Fruit fly (Drosophila melanogaster) whole organism, embryonic: ENCODE results near the gene Neurochondrin.

Experiments used
- BEAF-32 ChIP-seq: fragments of 200-800 bp; sonication (Bioruptor generic); optimal IDR thresholded peaks from 3 replicates; lab custom pipeline; 2017; ENCODE audit warnings: missing biosample characterization, missing genetic modification characterization, mild to moderate bottlenecking, moderate library complexity, missing genetic modification reagents
- Bdp1 ChIP-seq: fragments of 200-800 bp; sonication (Bioruptor generic); optimal IDR thresholded peaks from 3 replicates; lab custom pipeline; 2016; ENCODE audit warnings: missing biosample characterization, missing genetic modification characterization
- CG11093 ChIP-seq: fragments of 200-800 bp; sonication (Bioruptor generic); IDR thresholded peaks from 3 replicates; pipeline ENCODE4 v1.3.6; 2022; ENCODE audit warnings: missing biosample characterization, missing genetic modification characterization
- CG12071 ChIP-seq: fragments of 200-800 bp; sonication (Bioruptor generic); optimal IDR thresholded peaks from 3 replicates; lab custom pipeline; 2018; ENCODE audit warnings: missing biosample characterization, mild to moderate bottlenecking, missing genetic modification characterization
- CG12391 ChIP-seq: fragments of 200-800 bp; sonication (Bioruptor generic); optimal IDR thresholded peaks from 3 replicates; lab custom pipeline; 2018; ENCODE audit warnings: missing biosample characterization, mild to moderate bottlenecking, missing genetic modification characterization, moderate library complexity
- CG13775 ChIP-seq: fragments of 200-800 bp; sonication (Bioruptor generic); optimal IDR thresholded peaks from 3 replicates; lab custom pipeline; 2017; ENCODE audit warnings: missing biosample characterization, mild to moderate bottlenecking, missing genetic modification characterization
- CG14014 ChIP-seq: fragments of 200-800 bp; sonication (Bioruptor generic); IDR thresholded peaks from 2 replicates; pipeline ENCODE4 v1.3.6; 2022; ENCODE audit warnings: missing biosample characterization, missing genetic modification characterization
- CG1602 ChIP-seq: fragments of 200-800 bp; sonication (Bioruptor generic); optimal IDR thresholded peaks from 3 replicates; lab custom pipeline; 2016; ENCODE audit warnings: missing biosample characterization, missing genetic modification characterization
- CG1603 ChIP-seq: fragments of 200-800 bp; sonication (Bioruptor generic); optimal IDR thresholded peaks from 2 replicates; lab custom pipeline; 2019; ENCODE audit warnings: missing biosample characterization, mild to moderate bottlenecking, missing genetic modification characterization, moderate library complexity
- CG17328 ChIP-seq: fragments of 200-800 bp; sonication (Bioruptor generic); IDR thresholded peaks from 2 replicates; pipeline ENCODE4 v1.3.6; 2022; ENCODE audit warnings: missing biosample characterization, missing genetic modification characterization
- CG18262 ChIP-seq: fragments of 200-800 bp; optimal IDR thresholded peaks from 3 replicates; lab custom pipeline; 2019; ENCODE audit warnings: missing biosample characterization, mild to moderate bottlenecking, missing genetic modification characterization, moderate library complexity
- CG18599 ChIP-seq: fragments of 200-800 bp; sonication (Bioruptor generic); optimal IDR thresholded peaks from 3 replicates; lab custom pipeline; 2017; ENCODE audit warnings: missing biosample characterization, missing genetic modification characterization, mild to moderate bottlenecking, moderate library complexity, missing genetic modification reagents
- CG33557 ChIP-seq: fragments of 200-800 bp; sonication (Bioruptor generic); optimal IDR thresholded peaks from 2 replicates; lab custom pipeline; 2019; ENCODE audit warnings: missing biosample characterization, mild to moderate bottlenecking, missing genetic modification characterization, moderate library complexity
- CG4424 ChIP-seq: fragments of 200-800 bp; sonication (Bioruptor generic); optimal IDR thresholded peaks from 3 replicates; lab custom pipeline; 2016; ENCODE audit warnings: missing biosample characterization, missing genetic modification characterization
- CG6689 ChIP-seq: fragments of 200-800 bp; sonication (Bioruptor generic); IDR thresholded peaks from 2 replicates; pipeline ENCODE4 v1.3.6; 2022; ENCODE audit warnings: missing biosample characterization, missing genetic modification characterization
- CG7745 ChIP-seq: fragments of 200-800 bp; sonication (Bioruptor generic); optimal IDR thresholded peaks from 2 replicates; lab custom pipeline; 2018; ENCODE audit warnings: missing biosample characterization, mild to moderate bottlenecking, missing genetic modification characterization, moderate library complexity
- CG7928 ChIP-seq: fragments of 200-800 bp; sonication (Bioruptor generic); optimal IDR thresholded peaks from 2 replicates; lab custom pipeline; 2017; ENCODE audit warnings: missing biosample characterization, mild to moderate bottlenecking, missing genetic modification characterization
- CG8765 ChIP-seq: fragments of 200-800 bp; sonication (Bioruptor generic); IDR thresholded peaks from 2 replicates; pipeline ENCODE4 v1.3.6; 2022; ENCODE audit warnings: missing biosample characterization, missing genetic modification characterization
- CG9817 ChIP-seq: fragments of 200-800 bp; sonication (Bioruptor generic); optimal IDR thresholded peaks from 2 replicates; lab custom pipeline; 2018; ENCODE audit warnings: missing biosample characterization, mild to moderate bottlenecking, missing genetic modification characterization, moderate library complexity
- Dad ChIP-seq: fragments of 200-800 bp; sonication (Bioruptor generic); optimal IDR thresholded peaks from 3 replicates; lab custom pipeline; 2016; ENCODE audit warnings: missing biosample characterization, missing genetic modification characterization
- Dll ChIP-seq: fragments of 200-800 bp; sonication (Bioruptor generic); IDR thresholded peaks from 4 replicates; pipeline ENCODE4 v1.3.6; 2022; ENCODE audit warnings: missing biosample characterization, missing genetic modification characterization; ENCODE audit not compliant: partially characterized antibody
- Elba2 ChIP-seq: fragments of 200-800 bp; sonication (Bioruptor generic); optimal IDR thresholded peaks from 3 replicates; lab custom pipeline; 2016; ENCODE audit warnings: missing biosample characterization, missing genetic modification characterization
- HLH4C ChIP-seq: fragments of 200-800 bp; sonication (Bioruptor generic); IDR thresholded peaks from 3 replicates; pipeline ENCODE4 v1.3.6; 2022; ENCODE audit warnings: missing biosample characterization, missing genetic modification characterization; ENCODE audit not compliant: partially characterized antibody
- Max ChIP-seq: fragments of 200-800 bp; sonication (Bioruptor generic); optimal IDR thresholded peaks from 2 replicates; lab custom pipeline; 2016; ENCODE audit warnings: missing biosample characterization, mild to moderate bottlenecking, missing genetic modification characterization
- Mes4 ChIP-seq: fragments of 200-800 bp; sonication (Bioruptor generic); optimal IDR thresholded peaks from 2 replicates; lab custom pipeline; 2016; ENCODE audit warnings: missing biosample characterization, missing genetic modification characterization
- NC2β ChIP-seq: fragments of 200-800 bp; sonication (Bioruptor generic); optimal IDR thresholded peaks from 2 replicates; lab custom pipeline; 2016; ENCODE audit warnings: missing biosample characterization, missing genetic modification characterization
- Ptx1 ChIP-seq: fragments of 200-800 bp; sonication (Bioruptor generic); IDR thresholded peaks from 2 replicates; pipeline ENCODE4 v1.3.6; 2022; ENCODE audit warnings: missing biosample characterization, missing genetic modification characterization
- Sin3A ChIP-seq: fragments of >200 bp; optimal IDR thresholded peaks from 2 replicates; lab custom pipeline; 2018
- YL-1 ChIP-seq: fragments of 200-800 bp; sonication (Bioruptor generic); optimal IDR thresholded peaks from 3 replicates; lab custom pipeline; 2017; ENCODE audit warnings: missing biosample characterization, mild to moderate bottlenecking, missing genetic modification characterization
- abd-A ChIP-seq: fragments of 200-800 bp; sonication (Bioruptor generic); optimal IDR thresholded peaks from 3 replicates; lab custom pipeline; 2019; ENCODE audit warnings: missing biosample characterization, mild to moderate bottlenecking, missing genetic modification characterization, moderate library complexity
- caup ChIP-seq: fragments of 200-800 bp; sonication (Bioruptor generic); optimal IDR thresholded peaks from 3 replicates; lab custom pipeline; 2017; ENCODE audit warnings: missing biosample characterization, mild to moderate bottlenecking, missing genetic modification characterization, moderate library complexity; ENCODE audit not compliant: severe bottlenecking
- chif ChIP-seq, 2 experiments: fragments of 200-800 bp; sonication (Bioruptor generic); optimal IDR thresholded peaks; 3 replicates each; lab custom pipeline; 2016; ENCODE audit warnings: missing biosample characterization in 2 of 2, missing genetic modification characterization in 2 of 2
- chm ChIP-seq: fragments of 200-800 bp; sonication (Bioruptor generic); IDR thresholded peaks from 2 replicates; pipeline ENCODE4 v1.3.6; 2022; ENCODE audit warnings: missing biosample characterization, missing genetic modification characterization
- ci ChIP-seq: fragments of 200-800 bp; sonication (Bioruptor generic); IDR thresholded peaks from 3 replicates; pipeline ENCODE4 v1.3.6; 2022; ENCODE audit warnings: missing biosample characterization, missing genetic modification characterization
- emc ChIP-seq: fragments of 200-800 bp; sonication (Bioruptor generic); optimal IDR thresholded peaks from 2 replicates; lab custom pipeline; 2016; ENCODE audit warnings: missing biosample characterization, missing genetic modification characterization
- ewg ChIP-seq: fragments of 200-800 bp; sonication (Bioruptor generic); optimal IDR thresholded peaks from 3 replicates; lab custom pipeline; 2017; ENCODE audit warnings: mild to moderate bottlenecking, missing biosample characterization, missing genetic modification reagents, missing genetic modification characterization
- fd96Cb ChIP-seq: fragments of 200-800 bp; sonication (Bioruptor generic); optimal IDR thresholded peaks from 2 replicates; lab custom pipeline; 2018; ENCODE audit warnings: missing biosample characterization, mild to moderate bottlenecking, missing genetic modification characterization, moderate library complexity
- ftz-f1 ChIP-seq: fragments of 200-800 bp; sonication (Bioruptor generic); optimal IDR thresholded peaks from 2 replicates; lab custom pipeline; 2016; ENCODE audit warnings: missing biosample characterization, missing genetic modification characterization
- gcm2 ChIP-seq: fragments of 200-800 bp; sonication (Bioruptor generic); optimal IDR thresholded peaks from 2 replicates; lab custom pipeline; 2016; ENCODE audit warnings: missing biosample characterization, missing genetic modification characterization
- gt ChIP-seq: fragments of 200-800 bp; sonication (Bioruptor generic); IDR thresholded peaks from 2 replicates; pipeline ENCODE4 v1.3.6; 2022; ENCODE audit warnings: missing biosample characterization, missing genetic modification characterization
- insv ChIP-seq, 2 experiments: fragments of 200-800 bp; sonication (Bioruptor generic); optimal IDR thresholded peaks; 3 replicates each; lab custom pipeline; 2016 to 2018; ENCODE audit warnings: missing biosample characterization in 2 of 2, missing genetic modification characterization in 2 of 2
- jigr1 ChIP-seq: fragments of 200-800 bp; sonication (Bioruptor generic); IDR thresholded peaks from 3 replicates; pipeline ENCODE4 v1.3.6; 2022; ENCODE audit warnings: missing biosample characterization, missing genetic modification characterization
- pan ChIP-seq, 4 experiments: fragments of >200 bp in 3 of 4; fragments of 200-800 bp in 1 of 4; sonication (Bioruptor generic) in 1 of 4; optimal IDR thresholded peaks in 3 of 4; IDR thresholded peaks in 1 of 4; 2 replicates each; pipeline versions ENCODE4 v1.3.6 to Lab custom; 2017 to 2022; ENCODE audit warnings: missing biosample characterization in 2 of 4, missing genetic modification characterization in 2 of 4, mixed read lengths in 1 of 4
- prd ChIP-seq, 3 experiments: fragments of >200 bp in 2 of 3; fragments of 200-800 bp in 1 of 3; sonication (Bioruptor generic) in 1 of 3; optimal IDR thresholded peaks in 2 of 3; IDR thresholded peaks in 1 of 3; 2 replicates in 2 of 3; 3 replicates in 1 of 3; pipeline versions ENCODE4 v1.3.6 to Lab custom; 2017 to 2022; ENCODE audit warnings: missing biosample characterization in 1 of 3, missing genetic modification characterization in 1 of 3
- schlank ChIP-seq: fragments of 200-800 bp; sonication (Bioruptor generic); optimal IDR thresholded peaks from 2 replicates; lab custom pipeline; 2018; ENCODE audit warnings: missing biosample characterization, mild to moderate bottlenecking, missing genetic modification characterization
- sima ChIP-seq: fragments of 200-800 bp; sonication (Bioruptor generic); optimal IDR thresholded peaks from 2 replicates; lab custom pipeline; 2016; ENCODE audit warnings: missing biosample characterization, missing genetic modification characterization
- tna ChIP-seq: fragments of 200-800 bp; sonication (Bioruptor generic); IDR thresholded peaks from 2 replicates; pipeline ENCODE4 v1.3.6; 2022; ENCODE audit warnings: missing biosample characterization, missing genetic modification characterization; ENCODE audit not compliant: partially characterized antibody
- wdn ChIP-seq: fragments of 200-800 bp; sonication (Bioruptor generic); IDR thresholded peaks from 2 replicates; pipeline ENCODE4 v1.3.6; 2022; ENCODE audit warnings: missing biosample characterization, missing genetic modification characterization
- yki ChIP-seq: fragments of >200 bp; optimal IDR thresholded peaks from 3 replicates; lab custom pipeline; 2018
- zfh1 ChIP-seq: fragments of 200-800 bp; sonication (Bioruptor generic); IDR thresholded peaks from 3 replicates; pipeline ENCODE4 v1.3.6; 2022; ENCODE audit warnings: missing biosample characterization, missing genetic modification characterization

The Neurochondrin gene

dm6 chr3R:6457055-6457391 is 11.2 kb upstream of the Neurochondrin start, which contains the start of gene Zif (continued):
- TF ChIP-seq caup (GFP tag; lab: Kevin White, UChicago) (no peak), jigr1 (GFP tag; lab: Robert Waterston, UW) (no peak), CG9817 (tag; lab: Kevin White, UChicago) (peak; percentile 58), ci (GFP tag; lab: Robert Waterston, UW) (peak; percentile 86), pan (optimal IDR thresholded peaks at IDR 0.05; lab: Kevin White, UChicago) (no peak), pan (GFP tag; optimal IDR thresholded peaks at IDR 0.05 in 1 of 2, IDR thresholded peaks at IDR 0.05 in 1 of 2) (peak in 1 of 2 experiments; percentile 41), CG33557 (GFP tag; lab: Kevin White, UChicago) (no peak), Sin3A (lab: Kevin White, UChicago) (peak; percentile 14), Elba2 (GFP tag; lab: Kevin White, UChicago) (no peak), CG1603 (tag; lab: Kevin White, UChicago) (peak; percentile 76), Dll (GFP tag; lab: Robert Waterston, UW) (no peak; the same call in 3 of the 4 replicates), ewg (GFP tag; lab: Kevin White, UChicago) (no peak), chm (GFP tag; lab: Robert Waterston, UW) (0 out of 2 replicates have a peak, but pooled peaks have one; percentile 46), schlank (no peak), CG7745 (no peak), CG11093 (no peak), BEAF-32 (peak; percentile 48), NC2β (GFP tag; lab: Kevin White, UChicago) (no peak), CG14014 (GFP tag; lab: Robert Waterston, UW) (peak; percentile 34; the same call in 1 of the 2 replicates), gt (GFP tag; lab: Robert Waterston, UW) (no peak), emc (GFP tag; lab: Kevin White, UChicago) (no peak), HLH4C (GFP tag; lab: Robert Waterston, UW) (no peak), Dad (GFP tag; lab: Kevin White, UChicago) (peak; percentile 34), CG12071 (GFP tag; lab: Kevin White, UChicago) (no peak), yki (no peak), prd (optimal IDR thresholded peaks at IDR 0.05; lab: Kevin White, UChicago) (no peak), prd (GFP tag; IDR thresholded peaks at IDR 0.05; lab: Robert Waterston, UW) (peak; percentile 32; the same call in 1 of the 3 replicates), CG6689 (no peak), chif (GFP tag; optimal IDR thresholded peaks at IDR 0.05; lab: Kevin White, UChicago) (peak; percentile 9 to 24), abd-A (tag; lab: Kevin White, UChicago) (no peak), CG17328 (no peak), CG4424 (GFP tag; lab: Kevin White, UChicago) (peak; percentile 15), Ptx1 (GFP tag; lab: Robert Waterston, UW) (0 out of 2 replicates have a peak, but pooled peaks have one; percentile 24), Max (GFP tag; lab: Kevin White, UChicago) (peak; percentile 15), CG8765 (GFP tag; lab: Robert Waterston, UW) (no peak), CG7928 (peak; percentile 91), gcm2 (GFP tag; lab: Kevin White, UChicago) (no peak), tna (no peak), sima (GFP tag; lab: Kevin White, UChicago) (no peak), CG12391 (tag; lab: Kevin White, UChicago) (peak; percentile 27), wdn (GFP tag; lab: Robert Waterston, UW) (peak; percentile 44; the same call in 1 of the 2 replicates), CG18599 (GFP tag; lab: Kevin White, UChicago) (no peak), CG18262 (tag; lab: Kevin White, UChicago) (no peak), CG13775 (peak; percentile 12), zfh1 (GFP tag; lab: Robert Waterston, UW) (peak; percentile 47; the same call in 1 of the 3 replicates), ftz-f1 (GFP tag; lab: Kevin White, UChicago) (no peak), YL-1 (peak; percentile 64), fd96Cb (tag; lab: Kevin White, UChicago) (no peak), insv (GFP tag; optimal IDR thresholded peaks at IDR 0.05; lab: Kevin White, UChicago) (no peak), Bdp1 (GFP tag; lab: Kevin White, UChicago) (peak; percentile 35), Mes4 (GFP tag; lab: Kevin White, UChicago) (no peak), CG1602 (peak; percentile 21)
